Fruit fly (Drosophila melanogaster) ovary, adult (tissue): ENCODE measurements around the gene Blos3.
A peak's percentile ranks its signal among the peaks of the same experiment; 100 is the strongest.

Source experiments
- CG17801 ChIP-seq: fragments of 200-800 bp; optimal IDR thresholded peaks from 2 replicates; lab custom pipeline; 2019; ENCODE audit warnings: missing biosample characterization, mild to moderate bottlenecking, missing genetic modification characterization, moderate library complexity; ENCODE audit not compliant: partially characterized antibody

The Blos3 gene

DNA sequence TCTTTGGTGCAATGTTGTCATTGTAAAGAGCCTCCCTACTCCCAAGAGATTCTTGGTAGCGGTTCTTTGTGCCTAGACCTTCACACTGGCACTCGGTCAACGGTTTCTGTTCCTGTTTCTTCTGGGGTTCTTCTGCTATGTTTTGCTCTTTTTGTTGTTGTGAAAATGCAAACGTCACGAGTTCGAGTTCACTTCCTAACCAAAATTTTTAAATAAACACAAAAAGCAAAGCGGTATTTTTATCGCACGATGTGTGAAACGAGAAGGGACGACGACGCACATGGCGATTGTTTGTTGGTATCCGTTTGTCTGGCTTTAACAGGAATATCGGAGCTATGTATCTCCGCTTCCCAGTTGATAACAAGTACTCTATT lies 30.0 kb upstream of the Blos3 start:
- no peak for TF ChIP-seq CG17801 (GFP tag; lab: Kevin White, UChicago)

DNA sequence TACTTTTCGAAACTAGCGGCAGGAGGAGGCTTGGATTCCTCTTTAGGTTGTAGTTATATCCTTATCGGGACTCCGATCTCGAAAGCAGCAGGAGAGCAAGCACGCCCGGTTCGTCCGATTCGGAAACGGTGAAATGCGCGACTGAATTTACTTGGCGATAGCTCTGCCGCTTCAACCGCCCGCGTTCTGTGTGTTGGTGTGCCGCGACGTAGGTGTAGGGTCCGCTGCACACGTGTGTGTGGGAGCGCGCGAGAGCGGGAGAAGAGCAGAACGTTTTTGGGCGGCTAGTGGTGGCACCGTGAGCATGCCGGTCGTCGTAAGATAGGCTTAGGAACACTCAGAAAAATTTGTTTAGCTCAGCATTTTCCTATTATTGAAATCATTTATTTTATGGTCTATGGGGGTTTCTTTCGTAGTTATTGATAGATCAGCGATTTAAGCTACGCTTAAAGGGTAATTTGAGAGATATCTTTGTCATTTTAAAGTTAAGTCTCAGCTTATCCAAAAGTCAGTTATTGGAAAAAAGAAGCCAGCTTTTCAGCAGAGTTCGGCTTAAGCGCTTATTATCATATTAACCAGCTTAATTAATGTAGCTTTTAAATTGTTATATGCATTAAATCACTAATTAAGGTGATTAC lies 29.5 kb upstream of the Blos3 start:
- peak; percentile 66 for TF ChIP-seq CG17801 (GFP tag; lab: Kevin White, UChicago)

DNA sequence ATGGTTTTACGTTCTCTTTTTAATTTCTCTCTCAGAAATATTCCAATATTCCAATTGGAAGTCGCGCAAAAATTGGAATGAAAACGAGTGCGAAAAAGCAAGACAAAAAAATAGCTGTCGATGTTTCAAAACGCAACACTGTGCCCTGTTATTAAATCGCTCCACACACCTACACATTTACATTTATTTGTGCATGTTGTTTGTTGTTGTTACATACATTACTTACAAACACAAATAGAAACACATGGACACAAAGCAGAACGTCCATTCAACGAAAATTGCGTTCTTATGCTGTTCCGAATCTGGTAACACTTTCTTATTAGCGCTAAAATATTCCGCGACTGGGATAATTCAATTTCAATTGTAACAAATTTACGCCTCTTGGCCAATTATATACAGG lies 28.8 kb upstream of the Blos3 start:
- TF ChIP-seq CG17801 (GFP tag; lab: Kevin White, UChicago): peak; percentile 18

DNA sequence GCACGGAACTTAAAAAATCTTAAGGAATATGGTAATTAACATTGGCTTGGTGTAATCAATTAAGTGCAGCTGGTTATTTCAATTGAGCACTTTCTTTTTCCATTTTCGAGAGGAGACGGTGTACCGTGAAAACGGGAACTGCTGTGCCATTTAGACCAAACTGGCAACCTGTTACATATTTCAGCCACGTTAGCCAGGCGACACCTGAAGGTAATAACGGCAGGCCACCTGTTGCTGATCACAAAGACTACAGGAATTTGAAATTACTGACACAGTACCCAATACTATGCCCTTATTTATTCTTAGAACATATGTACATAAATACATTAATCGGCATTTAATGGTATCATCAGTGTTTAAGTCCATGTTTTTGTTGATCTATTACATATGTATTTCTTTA lies 27.8 kb upstream of the Blos3 start:
- no peak for TF ChIP-seq CG17801 (GFP tag; lab: Kevin White, UChicago)

DNA sequence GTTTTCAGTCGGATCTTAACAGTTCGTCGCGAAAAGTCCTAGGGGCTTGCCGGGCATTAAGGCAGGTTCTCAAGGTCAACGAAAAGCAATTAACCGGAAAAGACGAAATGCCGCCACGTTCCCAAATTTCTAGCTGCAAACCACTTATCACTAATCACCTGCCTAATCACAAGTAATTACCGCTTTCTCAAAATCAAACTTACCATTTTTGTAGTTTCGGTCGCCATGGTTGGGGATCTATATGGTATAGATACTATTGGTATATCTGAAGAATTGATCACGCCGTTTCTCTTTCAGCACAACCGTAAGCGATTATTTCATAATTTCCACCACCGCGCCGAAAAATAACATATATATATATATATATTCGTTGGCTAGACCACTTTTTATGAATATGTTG lies 24.2 kb upstream of the Blos3 start:
- no peak for TF ChIP-seq CG17801 (GFP tag; lab: Kevin White, UChicago)

DNA sequence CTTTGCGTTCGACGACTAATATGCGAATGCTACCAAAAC lies 24.0 kb upstream of the Blos3 start, which contains the start of gene Indy:
Gene Indy, minus strand, starts transcription at position 35 of the 39 bp plus-strand sequence.
- TF ChIP-seq CG17801 (GFP tag; lab: Kevin White, UChicago): no peak

DNA sequence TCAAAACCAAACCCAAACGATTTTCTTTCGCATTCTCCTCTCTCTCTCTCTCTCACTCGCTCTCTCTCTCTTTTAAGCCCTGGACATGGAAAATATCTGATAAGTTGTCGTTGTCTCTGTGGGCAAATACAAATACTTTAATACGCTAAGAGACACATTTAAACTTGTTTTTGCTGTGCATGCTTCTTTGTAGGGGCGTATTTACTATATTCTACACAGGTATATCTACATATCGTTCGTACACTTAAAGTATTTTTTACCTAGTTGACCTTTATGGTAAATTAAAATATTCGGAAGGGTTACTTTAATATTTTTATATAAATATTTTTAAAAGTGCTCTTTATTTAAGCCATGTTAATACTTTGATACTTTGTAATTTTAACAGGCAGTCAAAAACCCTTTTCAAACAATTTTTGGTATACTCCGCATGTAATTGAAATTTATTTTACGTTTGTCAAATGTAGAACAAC lies 23.7 kb upstream of the Blos3 start:
- TF ChIP-seq CG17801 (GFP tag; lab: Kevin White, UChicago): no peak

DNA sequence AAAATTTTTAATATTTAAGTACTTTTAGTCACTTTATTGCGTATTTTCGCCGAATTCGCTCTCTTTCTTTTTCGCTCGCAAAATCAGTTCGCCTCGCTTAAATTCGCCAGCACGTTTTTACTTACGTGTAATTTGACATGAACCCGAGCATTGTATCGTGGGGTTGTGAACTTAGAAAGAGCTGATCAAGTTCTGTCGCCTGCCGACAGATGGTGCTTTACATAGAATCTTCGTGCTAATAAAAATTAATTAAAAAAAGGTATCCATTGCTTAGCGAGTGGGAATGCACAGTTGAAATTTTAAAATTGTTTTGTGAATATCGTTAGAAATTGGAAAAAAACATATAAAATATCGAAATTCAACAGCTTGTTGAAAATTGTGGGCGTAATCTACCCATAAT lies 21.6 kb upstream of the Blos3 start:
- TF ChIP-seq CG17801 (GFP tag; lab: Kevin White, UChicago): peak; percentile 36

DNA sequence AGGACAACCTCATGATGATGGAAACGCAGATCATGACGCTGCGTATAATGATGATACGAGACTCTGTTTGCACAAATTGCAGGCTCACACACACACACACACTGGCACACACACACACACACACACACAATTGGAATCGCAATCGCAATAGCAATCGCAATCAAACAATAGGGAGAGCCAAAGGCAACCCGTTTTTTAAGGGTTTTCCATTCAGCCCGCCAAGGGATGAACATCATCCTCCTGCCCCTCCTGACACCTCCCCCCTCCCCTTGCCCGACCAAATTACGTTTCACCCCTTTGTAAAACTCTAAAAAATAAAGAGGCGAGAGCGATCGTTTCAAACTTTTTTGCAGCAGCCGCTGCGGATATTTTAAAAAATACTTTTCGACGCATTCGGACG lies 17.8 kb upstream of the Blos3 start:
- no peak for TF ChIP-seq CG17801 (GFP tag; lab: Kevin White, UChicago)

DNA sequence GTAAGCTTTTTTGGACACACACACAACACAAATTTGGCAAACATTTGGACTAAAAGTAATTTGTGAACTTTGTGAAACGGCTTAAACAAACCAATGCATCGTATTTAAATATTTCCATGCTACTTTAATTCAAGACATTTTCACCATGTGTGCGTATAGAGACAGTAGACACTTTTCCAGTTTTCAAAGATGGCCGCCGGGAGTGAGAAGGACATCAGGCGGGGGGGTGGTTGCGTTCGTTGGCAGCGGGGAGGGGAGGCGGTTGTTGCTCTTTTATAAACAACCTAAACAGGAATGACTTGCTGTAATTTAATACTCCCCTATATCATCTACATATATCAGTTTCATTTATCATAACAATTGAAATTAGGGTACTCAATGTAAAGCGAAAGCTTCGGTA lies 16.6 kb upstream of the Blos3 start:
- no peak for TF ChIP-seq CG17801 (GFP tag; lab: Kevin White, UChicago)

DNA sequence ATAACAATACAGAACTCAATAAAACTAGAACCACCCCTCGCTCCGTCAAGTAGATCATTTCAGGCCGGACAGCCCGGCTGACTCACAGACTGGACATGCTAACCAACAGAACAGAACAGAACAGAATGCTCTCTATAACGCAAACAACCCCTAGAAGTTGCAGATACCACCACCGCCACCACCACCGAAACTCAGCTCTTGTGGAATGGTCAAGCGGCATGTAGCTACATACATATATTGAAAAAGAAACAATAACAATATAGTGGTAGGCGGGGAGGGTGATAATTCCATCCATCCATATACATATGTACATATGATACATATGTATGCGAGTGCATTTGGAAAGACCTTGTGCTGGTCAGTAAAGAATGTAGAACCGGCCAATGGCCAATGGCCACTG lies 15.6 kb upstream of the Blos3 start:
- TF ChIP-seq CG17801 (GFP tag; lab: Kevin White, UChicago): no peak

DNA sequence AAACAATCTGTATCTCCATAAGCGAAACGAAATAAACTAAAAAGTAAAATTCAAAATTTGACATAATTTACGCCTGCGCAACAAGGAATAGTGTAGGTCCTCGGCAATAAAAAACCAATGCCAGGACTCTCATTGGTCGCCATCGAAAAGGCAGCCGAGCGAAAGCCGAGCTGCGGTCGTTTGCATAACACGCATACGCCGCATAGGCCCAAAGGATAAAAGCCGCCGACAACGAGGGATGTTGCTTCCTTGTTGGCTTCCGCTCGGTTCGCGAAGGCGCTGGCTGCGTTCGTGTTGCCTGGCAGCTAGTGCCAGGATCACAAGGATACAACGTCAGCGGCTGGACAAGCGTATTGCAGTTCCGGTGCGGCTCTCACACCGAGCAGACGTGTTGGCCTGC lies 9.6 kb upstream of the Blos3 start:
- no peak for TF ChIP-seq CG17801 (GFP tag; lab: Kevin White, UChicago)

DNA sequence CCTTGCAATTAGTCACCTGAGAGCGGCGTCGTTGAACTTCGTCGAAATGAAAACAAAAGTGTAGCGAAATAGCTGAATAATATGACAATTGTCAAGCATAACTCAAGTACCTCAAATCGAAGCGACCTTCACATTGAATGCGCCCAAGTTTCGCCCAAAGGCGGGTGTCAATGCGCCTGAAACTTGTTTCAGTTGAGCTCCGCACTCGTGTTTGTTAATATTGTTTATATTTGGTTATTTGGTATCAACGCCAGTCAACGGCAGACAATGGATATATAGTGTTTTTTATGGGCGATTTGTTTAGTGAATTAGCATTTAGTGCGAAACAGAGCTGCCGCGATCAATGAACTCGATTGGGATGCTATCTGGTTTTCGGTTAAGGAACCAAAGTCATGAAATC lies 8.1 kb upstream of the Blos3 start:
- TF ChIP-seq CG17801 (GFP tag; lab: Kevin White, UChicago): no peak

DNA sequence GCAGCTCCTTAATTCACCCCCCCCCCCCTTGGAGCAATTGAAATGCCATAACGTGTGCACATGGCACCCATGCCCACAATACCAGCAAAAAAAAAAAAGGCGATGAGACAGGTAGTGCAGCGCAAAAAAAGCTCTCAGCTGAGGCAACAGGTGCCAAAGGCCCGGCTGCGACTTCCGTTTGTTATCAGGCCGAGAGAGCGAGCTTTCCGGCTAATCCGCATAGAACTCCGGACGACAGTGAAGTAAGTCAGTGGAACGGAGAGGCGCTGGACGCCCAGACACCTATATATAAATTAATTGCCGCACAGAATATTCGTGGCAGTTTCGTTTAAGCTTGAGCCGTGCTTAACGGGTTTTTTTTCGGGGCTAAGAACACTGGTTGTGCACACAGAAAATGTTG lies 6.7 kb upstream of the Blos3 start, which contains the start of gene CG6865:
Gene CG6865, plus strand, starts transcription at position 321 of the 400 bp plus-strand sequence.
- TF ChIP-seq CG17801 (GFP tag; lab: Kevin White, UChicago): no peak

DNA sequence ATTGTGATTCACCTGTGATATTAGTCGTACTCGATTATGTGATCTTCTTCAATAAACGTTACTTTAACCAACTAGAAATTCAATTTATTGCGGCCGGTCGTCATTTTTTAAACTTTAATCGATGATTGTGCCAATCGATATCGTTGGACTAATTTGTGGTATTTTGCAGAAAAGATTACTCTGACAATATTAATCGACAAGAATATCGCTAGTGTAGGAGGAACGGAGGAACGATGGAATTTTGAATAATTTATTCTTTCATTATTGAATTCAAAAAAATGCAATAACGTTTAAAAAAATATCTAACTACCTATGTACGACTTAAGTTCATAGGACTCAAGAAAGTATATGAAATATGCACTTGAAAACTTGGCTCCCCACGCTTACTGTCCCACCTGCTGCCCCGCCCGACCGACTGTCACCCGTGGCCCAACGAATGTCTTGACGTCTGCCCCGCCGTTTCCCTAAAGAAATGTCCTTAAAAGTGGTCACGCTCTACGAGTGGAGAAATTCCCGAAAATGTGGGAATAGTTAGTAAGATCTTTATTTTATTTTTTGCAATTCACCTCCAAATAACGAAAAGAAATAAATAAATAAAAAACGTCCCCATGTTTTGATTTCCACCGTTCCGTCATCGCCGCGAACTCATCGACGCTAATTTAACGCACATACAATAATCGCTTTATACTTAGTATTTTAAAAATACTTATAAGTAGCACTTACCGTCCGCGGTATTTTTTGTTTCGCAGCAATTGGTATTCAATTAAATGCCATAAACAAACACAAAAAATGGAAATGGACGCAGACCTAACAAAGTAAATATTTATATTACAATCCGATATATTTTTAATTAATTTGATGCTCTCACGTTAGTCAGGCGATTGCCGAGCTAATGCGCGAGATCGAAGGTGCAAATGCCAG lies 4.3 kb upstream of the Blos3 start, which contains the start of gene CG14074:
Gene CG14074, plus strand, starts transcription at position 779 of the 921 bp plus-strand sequence.
- no peak for TF ChIP-seq CG17801 (GFP tag; lab: Kevin White, UChicago)

DNA sequence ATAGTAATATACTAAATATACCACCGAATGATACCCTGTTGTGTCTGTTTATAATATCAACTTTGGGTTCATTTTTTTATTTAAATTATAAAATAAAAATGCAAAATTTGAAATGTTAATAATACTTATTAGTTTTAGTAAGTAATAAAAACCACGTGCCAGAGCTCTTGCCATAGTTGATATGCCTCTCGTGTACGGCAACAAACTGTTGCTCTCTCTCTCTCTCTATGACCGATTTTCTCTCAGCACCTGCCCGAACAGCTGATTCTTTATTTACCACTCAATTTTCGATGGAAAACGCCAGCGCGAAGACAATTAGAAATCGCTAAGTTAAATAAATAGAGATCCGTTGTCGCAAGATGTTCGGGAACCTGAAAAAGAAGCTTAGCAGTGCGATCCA lies 2.5 kb upstream of the Blos3 start, which contains the start of gene Dysb:
Gene Dysb, plus strand, starts transcription at position 251 of the 400 bp plus-strand sequence.
- TF ChIP-seq CG17801 (GFP tag; lab: Kevin White, UChicago): peak; percentile 85
